Fruit fly (Drosophila melanogaster): Measurements from ENCODE around the gene CG34429.

CG34429 gene

DNA sequence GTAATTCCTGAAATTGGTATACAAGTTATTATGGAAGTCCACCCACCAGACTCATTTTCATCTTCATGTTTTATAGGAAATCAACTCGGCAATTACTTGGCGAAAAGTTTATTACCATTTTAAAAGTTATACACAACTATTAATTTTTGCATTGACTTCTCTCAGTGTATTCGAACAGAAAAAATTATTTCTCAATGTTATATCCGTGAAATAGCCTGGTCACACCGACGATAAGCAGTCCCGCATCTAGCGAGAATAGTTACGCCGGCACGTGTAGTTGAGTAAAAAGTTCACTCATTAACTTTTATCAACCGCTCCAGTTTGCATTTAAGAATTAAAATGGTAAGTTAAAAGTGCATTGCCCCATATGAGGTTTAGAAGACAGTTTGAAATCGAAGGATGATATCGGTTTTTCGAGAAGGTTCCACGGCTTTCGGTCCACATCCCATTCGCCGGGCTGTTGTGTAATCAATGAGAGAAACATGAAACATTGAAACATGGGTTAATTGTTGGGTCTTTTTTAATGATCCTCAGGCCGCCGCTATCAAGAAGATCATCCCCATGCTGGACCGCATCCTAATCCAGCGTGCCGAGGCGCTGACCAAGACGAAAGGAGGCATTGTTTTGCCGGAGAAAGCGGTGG lies 46.9 kb upstream of the CG34429 start, which contains the start of gene CG11267:
Gene CG11267, plus strand, starts transcription at position 228 of the 643 bp plus-strand sequence.
- TF ChIP-seq Eip93F (GFP tag; optimal IDR thresholded peaks at IDR 0.05) (peak; percentile 77), CG6163 (GFP tag; IDR thresholded peaks at IDR 0.05) (peak; percentile 93), Lpt (GFP tag; optimal IDR thresholded peaks at IDR 0.05) (peak; percentile 81), Sox14 (GFP tag; optimal IDR thresholded peaks at IDR 0.05) (peak; percentile 84), Sox15 (GFP tag; optimal IDR thresholded peaks at IDR 0.05) (peak; percentile 66), fkh (GFP tag; optimal IDR thresholded peaks at IDR 0.05) (peak; percentile 50), CG15336 (GFP tag; IDR thresholded peaks at IDR 0.05) (peak; percentile 88), CG8119 (GFP tag; IDR thresholded peaks at IDR 0.05) (peak; percentile 86), vri (GFP tag; optimal IDR thresholded peaks at IDR 0.05) (peak; percentile 57), CG10631 (GFP tag; optimal IDR thresholded peaks at IDR 0.05) (peak; percentile 83), CG6854 (GFP tag; optimal IDR thresholded peaks at IDR 0.05) (peak; percentile 38), ss (GFP tag; optimal IDR thresholded peaks at IDR 0.05) (peak; percentile 46 to 72), CG10669 (GFP tag; optimal IDR thresholded peaks at IDR 0.05) (peak; percentile 86), fd59A (GFP tag; optimal IDR thresholded peaks at IDR 0.05) (peak; percentile 50), CG6276 (GFP tag; optimal IDR thresholded peaks at IDR 0.05) (no peak), spab (GFP tag; optimal IDR thresholded peaks at IDR 0.05) (peak; percentile 78), Ets96B (tag; optimal IDR thresholded peaks at IDR 0.05) (peak; percentile 76), lz (GFP tag; optimal IDR thresholded peaks at IDR 0.05) (peak; percentile 82), acj6 (GFP tag; optimal IDR thresholded peaks at IDR 0.05) (peak; percentile 80), Sox102F (GFP tag; optimal IDR thresholded peaks at IDR 0.05) (peak; percentile 83), CG9139 (GFP tag; optimal IDR thresholded peaks at IDR 0.05) (peak; percentile 70), CG8632 (GFP tag; optimal IDR thresholded peaks at IDR 0.05) (peak; percentile 69), net (GFP tag; optimal IDR thresholded peaks at IDR 0.05) (peak; percentile 82), CG11294 (GFP tag; IDR thresholded peaks at IDR 0.05) (peak; percentile 86), CG11762 (GFP tag; optimal IDR thresholded peaks at IDR 0.05; ENCODE audit: insufficient read depth) (peak; percentile 82), Hr38 (GFP tag; optimal IDR thresholded peaks at IDR 0.05) (no peak), dsx (GFP tag; optimal IDR thresholded peaks at IDR 0.05; ENCODE audit: poor library complexity, severe bottlenecking) (peak; percentile 78), Smox (GFP tag; optimal IDR thresholded peaks at IDR 0.05) (peak; percentile 83), fd85E (GFP tag; optimal IDR thresholded peaks at IDR 0.05) (peak; percentile 28), Met (GFP tag; optimal IDR thresholded peaks at IDR 0.05) (peak; percentile 87), CG32006 (GFP tag; optimal IDR thresholded peaks at IDR 0.05) (peak; percentile 84), eg (GFP tag; IDR thresholded peaks at IDR 0.05) (peak; percentile 93), Blimp-1 (GFP tag; optimal IDR thresholded peaks at IDR 0.05) (peak; percentile 65), achi (GFP tag; optimal IDR thresholded peaks at IDR 0.05) (peak; percentile 70), Hr4 (GFP tag; optimal IDR thresholded peaks at IDR 0.05) (peak; percentile 87), Gug (GFP tag; IDR thresholded peaks at IDR 0.05) (peak; percentile 71), pdm3 (GFP tag; optimal IDR thresholded peaks at IDR 0.05) (peak; percentile 84), cyc (GFP tag; optimal IDR thresholded peaks at IDR 0.05) (peak; percentile 86), Hr39 (GFP tag; optimal IDR thresholded peaks at IDR 0.05) (peak; percentile 83), CG11902 (GFP tag; optimal IDR thresholded peaks at IDR 0.05) (peak; percentile 75), CG1621 (tag; optimal IDR thresholded peaks at IDR 0.05) (peak; percentile 74), CG4318 (GFP tag; optimal IDR thresholded peaks at IDR 0.05) (peak; percentile 70), Eip75B (GFP tag; optimal IDR thresholded peaks at IDR 0.05) (peak; percentile 76), svp (GFP tag) (peak; percentile 90), esn (GFP tag; optimal IDR thresholded peaks at IDR 0.05) (peak; percentile 86), Eip78C (GFP tag) (peak; percentile 96), salr (GFP tag; optimal IDR thresholded peaks at IDR 0.05) (peak; percentile 72), dac (GFP tag; optimal IDR thresholded peaks at IDR 0.05) (peak; percentile 66), CG31627 (GFP tag; optimal IDR thresholded peaks at IDR 0.05) (peak; percentile 85), CG3032 (tag; optimal IDR thresholded peaks at IDR 0.05) (peak; percentile 86), CG3919 (GFP tag; optimal IDR thresholded peaks at IDR 0.05) (peak; percentile 91)

All from whole organism, prepupa.